Fruit fly (Drosophila melanogaster): ENCODE results near the gene ranshi.

The ranshi gene

dm6 chr3R:8705323-8706097, 24.0 kb downstream of the ranshi start (continued):
- TF ChIP-seq Hr38 (GFP tag; optimal IDR thresholded peaks at IDR 0.05) = no peak
- no peak for TF ChIP-seq Smox (GFP tag; optimal IDR thresholded peaks at IDR 0.05)
- TF ChIP-seq CG3919 (GFP tag; optimal IDR thresholded peaks at IDR 0.05) = peak; percentile 17
- peak; percentile 6 for TF ChIP-seq vri (GFP tag; optimal IDR thresholded peaks at IDR 0.05)

dm6 chr3R:8704669-8705068, 24.8 kb downstream of the ranshi start:
- TF ChIP-seq dac (GFP tag; optimal IDR thresholded peaks at IDR 0.05) (no peak), Lpt (GFP tag; optimal IDR thresholded peaks at IDR 0.05) (no peak), cyc (GFP tag; optimal IDR thresholded peaks at IDR 0.05) (no peak), CG6854 (GFP tag; optimal IDR thresholded peaks at IDR 0.05) (no peak), CG31627 (GFP tag; optimal IDR thresholded peaks at IDR 0.05) (no peak), salr (GFP tag; optimal IDR thresholded peaks at IDR 0.05) (no peak), CG15336 (GFP tag; IDR thresholded peaks at IDR 0.05) (no peak), fkh (GFP tag; optimal IDR thresholded peaks at IDR 0.05) (peak; percentile 28)

dm6 chr3R:8701197-8701596, 28.3 kb downstream of the ranshi start:
- TF ChIP-seq Ets96B (tag; optimal IDR thresholded peaks at IDR 0.05) (no peak), OdsH (GFP tag; optimal IDR thresholded peaks at IDR 0.05) (no peak), Sox102F (GFP tag; optimal IDR thresholded peaks at IDR 0.05) (no peak), CG16779 (tag; optimal IDR thresholded peaks at IDR 0.05) (no peak), fd59A (GFP tag; optimal IDR thresholded peaks at IDR 0.05) (no peak), CG4318 (GFP tag; optimal IDR thresholded peaks at IDR 0.05) (no peak), vri (GFP tag; optimal IDR thresholded peaks at IDR 0.05) (no peak), net (GFP tag; optimal IDR thresholded peaks at IDR 0.05) (no peak), dac (GFP tag; optimal IDR thresholded peaks at IDR 0.05) (no peak), CG7368 (GFP tag; optimal IDR thresholded peaks at IDR 0.05) (no peak), CG8632 (GFP tag; optimal IDR thresholded peaks at IDR 0.05) (no peak), lz (GFP tag; optimal IDR thresholded peaks at IDR 0.05) (no peak), CG3919 (GFP tag; optimal IDR thresholded peaks at IDR 0.05) (no peak), CG15336 (GFP tag; IDR thresholded peaks at IDR 0.05) (no peak), CG10631 (GFP tag; optimal IDR thresholded peaks at IDR 0.05) (no peak), Eip75B (GFP tag; optimal IDR thresholded peaks at IDR 0.05) (no peak), topi (GFP tag; optimal IDR thresholded peaks at IDR 0.05) (no peak), Hr39 (GFP tag; optimal IDR thresholded peaks at IDR 0.05) (no peak), Eip78C (GFP tag) (no peak), CG6163 (GFP tag; IDR thresholded peaks at IDR 0.05) (no peak)

- TF ChIP-seq CG11294 (GFP tag; IDR thresholded peaks at IDR 0.05) (no peak), Sox15 (GFP tag; optimal IDR thresholded peaks at IDR 0.05) (no peak), lz (GFP tag; optimal IDR thresholded peaks at IDR 0.05) (no peak), eg (GFP tag; IDR thresholded peaks at IDR 0.05) (no peak), Sox14 (GFP tag; optimal IDR thresholded peaks at IDR 0.05) (no peak), dac (GFP tag; optimal IDR thresholded peaks at IDR 0.05) (no peak), fkh (GFP tag; optimal IDR thresholded peaks at IDR 0.05) (no peak), spab (GFP tag; optimal IDR thresholded peaks at IDR 0.05) (no peak), CG16779 (tag; optimal IDR thresholded peaks at IDR 0.05) (no peak), CG6792 (GFP tag; optimal IDR thresholded peaks at IDR 0.05) (no peak)
These were observed 28.8 kb downstream of the ranshi start for dm6 chr3R:8700660-8701059.

- no peak for TF ChIP-seq Blimp-1 (GFP tag; optimal IDR thresholded peaks at IDR 0.05)
- no peak for TF ChIP-seq spab (GFP tag; optimal IDR thresholded peaks at IDR 0.05)
- no peak for TF ChIP-seq CG11762 (GFP tag; optimal IDR thresholded peaks at IDR 0.05; ENCODE audit: insufficient read depth)
- no peak for TF ChIP-seq Sox14 (GFP tag; optimal IDR thresholded peaks at IDR 0.05)
- TF ChIP-seq cyc (GFP tag; optimal IDR thresholded peaks at IDR 0.05) = no peak
- TF ChIP-seq Ets21C (GFP tag; optimal IDR thresholded peaks at IDR 0.05) = no peak
- no peak for TF ChIP-seq CG31627 (GFP tag; optimal IDR thresholded peaks at IDR 0.05)
- TF ChIP-seq CG11902 (GFP tag; optimal IDR thresholded peaks at IDR 0.05) = no peak
- no peak for TF ChIP-seq acj6 (GFP tag; optimal IDR thresholded peaks at IDR 0.05)
- TF ChIP-seq CG9139 (GFP tag; optimal IDR thresholded peaks at IDR 0.05) = no peak
- no peak for TF ChIP-seq CG8119 (GFP tag; IDR thresholded peaks at IDR 0.05)
- no peak for TF ChIP-seq CG7368 (GFP tag; optimal IDR thresholded peaks at IDR 0.05)
- no peak for TF ChIP-seq CG3032 (tag; optimal IDR thresholded peaks at IDR 0.05)
- no peak for TF ChIP-seq lz (GFP tag; optimal IDR thresholded peaks at IDR 0.05)
- TF ChIP-seq CG6792 (GFP tag; optimal IDR thresholded peaks at IDR 0.05) = no peak
- TF ChIP-seq CG15336 (GFP tag; IDR thresholded peaks at IDR 0.05) = no peak
- no peak for TF ChIP-seq salr (GFP tag; optimal IDR thresholded peaks at IDR 0.05)
These were observed 30.3 kb downstream of the ranshi start for dm6 chr3R:8699230-8699629.

All from whole organism, prepupa.